Fruit fly (Drosophila melanogaster) whole organism, adult: ENCODE measurements around the gene ZnT77C.

Experiments
- CG11617 ChIP-seq: fragments of 200-800 bp; sonication (Bioruptor generic); optimal IDR thresholded peaks from 2 replicates; lab custom pipeline; 2017; ENCODE audit warnings: mild to moderate bottlenecking, missing biosample characterization, missing genetic modification reagents, missing genetic modification characterization
- CG12768 ChIP-seq: fragments of 200-800 bp; sonication (Bioruptor generic); optimal IDR thresholded peaks from 2 replicates; lab custom pipeline; 2017; ENCODE audit warnings: missing biosample characterization, missing genetic modification characterization, mild to moderate bottlenecking, moderate library complexity, missing genetic modification reagents
- CG1620 ChIP-seq: fragments of 200-800 bp; sonication (Bioruptor generic); optimal IDR thresholded peaks from 2 replicates; lab custom pipeline; 2016; ENCODE audit warnings: missing biosample characterization, missing genetic modification characterization
- CG33017 ChIP-seq: fragments of 200-800 bp; sonication (Bioruptor generic); optimal IDR thresholded peaks from 2 replicates; lab custom pipeline; 2018; ENCODE audit warnings: missing biosample characterization, mild to moderate bottlenecking, missing genetic modification characterization, moderate library complexity
- CG5204 ChIP-seq: fragments of 200-800 bp; sonication (Bioruptor generic); optimal IDR thresholded peaks from 2 replicates; lab custom pipeline; 2016; ENCODE audit warnings: missing biosample characterization, missing genetic modification characterization
- Clk ChIP-seq: fragments of 200-800 bp; sonication (Bioruptor generic); optimal IDR thresholded peaks from 2 replicates; lab custom pipeline; 2017; ENCODE audit warnings: missing biosample characterization, missing genetic modification characterization
- bab1 ChIP-seq: fragments of 200-800 bp; sonication (Bioruptor generic); optimal IDR thresholded peaks from 3 replicates; lab custom pipeline; 2019; ENCODE audit warnings: missing biosample characterization, mild to moderate bottlenecking, missing genetic modification characterization, moderate library complexity
- cic ChIP-seq: fragments of 200-800 bp; sonication (Bioruptor generic); optimal IDR thresholded peaks from 2 replicates; lab custom pipeline; 2017; ENCODE audit warnings: missing biosample characterization, mild to moderate bottlenecking, missing genetic modification characterization, moderate library complexity
- cnc ChIP-seq, 2 experiments: fragments of >200 bp; optimal IDR thresholded peaks; 2 replicates each; lab custom pipeline; 2017
- tj ChIP-seq: fragments of 200-800 bp; sonication (Bioruptor generic); optimal IDR thresholded peaks from 3 replicates; lab custom pipeline; 2017; ENCODE audit warnings: missing biosample characterization, mild to moderate bottlenecking, missing genetic modification characterization, moderate library complexity

dm6 chr3L:20536919-20537318 is 42.2 kb upstream of the ZnT77C start:
- TF ChIP-seq bab1 (GFP tag; lab: Kevin White, UChicago) (no peak), CG11617 (GFP tag; lab: Kevin White, UChicago) (no peak), CG5204 (no peak), cic (GFP tag; lab: Kevin White, UChicago) (no peak), cnc (optimal IDR thresholded peaks at IDR 0.05; lab: Kevin White, UChicago) (no peak), tj (GFP tag; lab: Kevin White, UChicago) (no peak), CG1620 (no peak), CG33017 (no peak), Clk (GFP tag; lab: Kevin White, UChicago) (no peak), CG12768 (GFP tag; lab: Kevin White, UChicago) (no peak)
